Worm (Caenorhabditis elegans) whole organism, L4/young adult: ENCODE measurements around the gene K10C9.1.

Source experiments
- dao-5 ChIP-seq: sonication (generic microtip); optimal IDR thresholded peaks from 2 replicates; lab custom pipeline; 2016; ENCODE audit warnings: missing genotype, missing genetic modification characterization, moderate library complexity, missing compliant biosample characterization
- him-1 ChIP-seq: sonication (generic microtip); optimal IDR thresholded peaks from 2 replicates; lab custom pipeline; 2016; ENCODE audit warnings: missing genotype, missing genetic modification reagents, missing genetic modification characterization, missing compliant biosample characterization

- TF ChIP-seq dao-5 (tag; lab: Kevin White, UChicago), result no peak
- no peak for TF ChIP-seq him-1
These were observed 9.0 kb downstream of the K10C9.1 start, which contains the start of gene Y50D4B.6 for ce11 chrV:1084016-1084415.
